Worm (Caenorhabditis elegans) whole organism, L1 larva: ENCODE data around the gene F19G12.8.

Experiments used
- C04F5.9 ChIP-seq: sonication (generic microtip); optimal IDR thresholded peaks from 2 replicates; lab custom pipeline; 2016; ENCODE audit warnings: missing genetic modification characterization, missing compliant biosample characterization
- C16A3.4 ChIP-seq: fragments of 150-350 bp; optimal IDR thresholded peaks from 2 replicates; lab custom pipeline; 2014; ENCODE audit warnings: missing biosample characterization, missing genetic modification characterization
- C34B4.2 ChIP-seq: sonication (generic microtip); optimal IDR thresholded peaks from 2 replicates; lab custom pipeline; 2017; ENCODE audit warnings: mild to moderate bottlenecking, missing genetic modification characterization, missing compliant biosample characterization
- F16B12.6 ChIP-seq: fragments of 150-350 bp; optimal IDR thresholded peaks from 2 replicates; lab custom pipeline; 2014; ENCODE audit warnings: missing biosample characterization, missing genetic modification characterization
- Y116A8C.19 ChIP-seq: sonication (generic microtip); optimal IDR thresholded peaks from 2 replicates; lab custom pipeline; 2016; ENCODE audit warnings: missing compliant biosample characterization, missing genetic modification characterization, borderline replicate concordance
- aha-1 ChIP-seq: fragments of 150-350 bp; optimal IDR thresholded peaks from 2 replicates; lab custom pipeline; 2014; ENCODE audit warnings: missing biosample characterization, missing genetic modification characterization
- aly-2 ChIP-seq: fragments of 150-350 bp; optimal IDR thresholded peaks from 2 replicates; lab custom pipeline; 2014; ENCODE audit warnings: missing biosample characterization, missing genetic modification characterization
- blmp-1 ChIP-seq: fragments of 150-350 bp; optimal IDR thresholded peaks from 2 replicates; lab custom pipeline; 2014; ENCODE audit warnings: missing biosample characterization, missing genetic modification characterization
- ceh-82 ChIP-seq, 3 experiments: fragments of 150-350 bp in 1 of 3; sonication (generic microtip) in 2 of 3; optimal IDR thresholded peaks; 2 replicates each; lab custom pipeline; 2014 to 2017; ENCODE audit warnings: missing biosample characterization in 3 of 3, missing genetic modification characterization in 3 of 3
- ceh-88 ChIP-seq: fragments of 200-800 bp; sonication (Bioruptor generic); IDR thresholded peaks from 2 replicates; pipeline ENCODE4 v1.3.6; 2022; ENCODE audit warnings: missing genetic modification characterization, missing compliant biosample characterization
- ceh-90 ChIP-seq: sonication (generic microtip); optimal IDR thresholded peaks from 2 replicates; lab custom pipeline; 2016; ENCODE audit warnings: missing genetic modification characterization, missing compliant biosample characterization
- ces-1 ChIP-seq: fragments of 150-350 bp; optimal IDR thresholded peaks from 2 replicates; lab custom pipeline; 2014; ENCODE audit warnings: missing biosample characterization, missing genetic modification reagents, missing genetic modification characterization
- dpl-1 ChIP-seq, 3 experiments: fragments of 150-350 bp in 2 of 3; sonication (generic microtip) in 1 of 3; optimal IDR thresholded peaks; 2 replicates each; lab custom pipeline; 2014 to 2017; ENCODE audit warnings: missing biosample characterization in 3 of 3, missing genetic modification characterization in 3 of 3, missing genetic modification reagents in 3 of 3
- dsc-1 ChIP-seq: sonication (generic microtip); optimal IDR thresholded peaks from 2 replicates; lab custom pipeline; 2016; ENCODE audit warnings: mild to moderate bottlenecking, missing genetic modification characterization, missing compliant biosample characterization
- efl-1 ChIP-seq, 4 experiments: fragments of 150-350 bp; optimal IDR thresholded peaks in 3 of 4; peaks in 1 of 4; 1 replicate in 1 of 4; 2 replicates in 3 of 4; lab custom pipeline; 2014; ENCODE audit warnings: missing biosample characterization in 2 of 4, missing genetic modification characterization in 2 of 4, missing genetic modification reagents in 2 of 4
- efl-3 ChIP-seq: fragments of 200-800 bp; sonication (Bioruptor generic); optimal IDR thresholded peaks from 2 replicates; lab custom pipeline; 2018; ENCODE audit warnings: mild to moderate bottlenecking, missing genetic modification characterization, missing compliant biosample characterization
- egl-13 ChIP-seq: sonication (generic microtip); optimal IDR thresholded peaks from 2 replicates; lab custom pipeline; 2016; ENCODE audit warnings: missing genotype, missing genetic modification reagents, missing genetic modification characterization, missing compliant biosample characterization
- ets-5 ChIP-seq: fragments of 200-800 bp; sonication (Bioruptor generic); IDR thresholded peaks from 2 replicates; pipeline ENCODE4 v1.3.6; 2022; ENCODE audit warnings: missing genetic modification characterization, missing compliant biosample characterization
- fkh-4 ChIP-seq: sonication (generic microtip); optimal IDR thresholded peaks from 2 replicates; lab custom pipeline; 2016; ENCODE audit warnings: missing compliant biosample characterization, missing genetic modification characterization, borderline replicate concordance
- fkh-8 ChIP-seq: sonication (generic microtip); optimal IDR thresholded peaks from 2 replicates; lab custom pipeline; 2016; ENCODE audit warnings: mild to moderate bottlenecking, missing genetic modification characterization, missing compliant biosample characterization
- fos-1 ChIP-seq: fragments of 150-350 bp; optimal IDR thresholded peaks from 2 replicates; lab custom pipeline; 2014; ENCODE audit warnings: missing biosample characterization, missing genetic modification characterization
- grh-1 ChIP-seq: fragments of 200-800 bp; sonication (Bioruptor generic); IDR thresholded peaks from 2 replicates; pipeline ENCODE4 v1.3.6; 2022; ENCODE audit warnings: missing genetic modification reagents, missing genetic modification characterization, missing compliant biosample characterization
- hpl-2 ChIP-seq: fragments of 150-350 bp; optimal IDR thresholded peaks from 2 replicates; lab custom pipeline; 2014; ENCODE audit warnings: missing biosample characterization, missing genetic modification reagents, missing genetic modification characterization
- irx-1 ChIP-seq: sonication (generic microtip); optimal IDR thresholded peaks from 2 replicates; lab custom pipeline; 2016; ENCODE audit warnings: missing genetic modification characterization, missing compliant biosample characterization
- isw-1 ChIP-seq: fragments of 200-800 bp; sonication (Bioruptor generic); IDR thresholded peaks from 2 replicates; pipeline ENCODE4 v1.3.6; 2022; ENCODE audit warnings: missing genetic modification characterization, missing compliant biosample characterization
- lin-14 ChIP-seq: fragments of 200-800 bp; sonication (Bioruptor generic); optimal IDR thresholded peaks from 2 replicates; lab custom pipeline; 2018; ENCODE audit warnings: mild to moderate bottlenecking, missing genetic modification characterization, moderate library complexity, missing compliant biosample characterization
- lin-15B ChIP-seq: fragments of 150-350 bp; sonication (generic microtip); optimal IDR thresholded peaks from 3 replicates; lab custom pipeline; 2014; ENCODE audit warnings: missing biosample characterization, missing genetic modification characterization
- lin-39 ChIP-seq: fragments of 150-350 bp; optimal IDR thresholded peaks from 2 replicates; lab custom pipeline; 2014; ENCODE audit warnings: missing biosample characterization, missing genetic modification reagents, missing genetic modification characterization
- lir-3 ChIP-seq: sonication (generic microtip); optimal IDR thresholded peaks from 2 replicates; lab custom pipeline; 2016; ENCODE audit warnings: mild to moderate bottlenecking, missing genetic modification characterization, moderate library complexity, missing compliant biosample characterization; ENCODE audit not compliant: poor library complexity
- mab-9 ChIP-seq: fragments of 200-800 bp; sonication (Bioruptor generic); IDR thresholded peaks from 2 replicates; pipeline ENCODE4 v1.3.6; 2022; ENCODE audit warnings: missing genetic modification reagents, missing genetic modification characterization, missing compliant biosample characterization
- mdl-1 ChIP-seq, 2 experiments: fragments of 150-350 bp; optimal IDR thresholded peaks; 2 replicates each; lab custom pipeline; 2014 to 2017; ENCODE audit warnings: missing biosample characterization in 2 of 2, missing genetic modification characterization in 2 of 2, inconsistent platforms in 1 of 2
- mef-2 ChIP-seq: fragments of 150-350 bp; optimal IDR thresholded peaks from 2 replicates; lab custom pipeline; 2014; ENCODE audit warnings: missing biosample characterization, missing genetic modification characterization
- mep-1 ChIP-seq: fragments of 150-350 bp; optimal IDR thresholded peaks from 2 replicates; lab custom pipeline; 2014; ENCODE audit warnings: missing biosample characterization, missing genetic modification characterization
- nhr-11 ChIP-seq: fragments of 150-350 bp; optimal IDR thresholded peaks from 2 replicates; lab custom pipeline; 2014; ENCODE audit warnings: missing biosample characterization, missing genetic modification characterization
- nhr-12 ChIP-seq: sonication (generic microtip); optimal IDR thresholded peaks from 2 replicates; lab custom pipeline; 2017; ENCODE audit warnings: missing biosample characterization, missing genetic modification characterization
- nhr-20 ChIP-seq: sonication (generic microtip); optimal IDR thresholded peaks from 2 replicates; lab custom pipeline; 2016; ENCODE audit warnings: mild to moderate bottlenecking, missing genetic modification characterization, missing compliant biosample characterization
- nhr-28 ChIP-seq: fragments of 150-350 bp; optimal IDR thresholded peaks from 2 replicates; lab custom pipeline; 2014; ENCODE audit warnings: missing biosample characterization, missing genetic modification characterization
- nhr-71 ChIP-seq: sonication (generic microtip); optimal IDR thresholded peaks from 2 replicates; lab custom pipeline; 2016; ENCODE audit warnings: mild to moderate bottlenecking, missing genetic modification characterization, moderate library complexity, missing compliant biosample characterization
- nhr-77 ChIP-seq: fragments of 150-350 bp; optimal IDR thresholded peaks from 2 replicates; lab custom pipeline; 2014; ENCODE audit warnings: missing biosample characterization, missing genetic modification characterization
- nhr-85 ChIP-seq: sonication (generic microtip); peaks from one replicate; lab custom pipeline; 2016; ENCODE audit warnings: missing genetic modification characterization, inconsistent platforms, missing compliant biosample characterization
- pqm-1 ChIP-seq: sonication (generic microtip); optimal IDR thresholded peaks from 3 replicates; lab custom pipeline; 2017; ENCODE audit warnings: missing biosample characterization, missing genetic modification characterization
- rnt-1 ChIP-seq: sonication (generic microtip); optimal IDR thresholded peaks from 2 replicates; lab custom pipeline; 2016; ENCODE audit warnings: mild to moderate bottlenecking, missing genetic modification characterization, moderate library complexity, missing compliant biosample characterization
- skn-1 ChIP-seq: fragments of 150-350 bp; optimal IDR thresholded peaks from 2 replicates; lab custom pipeline; 2014; ENCODE audit warnings: missing biosample characterization, missing genetic modification characterization
- snu-23 ChIP-seq: sonication (generic microtip); optimal IDR thresholded peaks from 2 replicates; lab custom pipeline; 2016; ENCODE audit warnings: missing genetic modification characterization, missing compliant biosample characterization
- sox-4 ChIP-seq: sonication (generic microtip); optimal IDR thresholded peaks from 2 replicates; lab custom pipeline; 2016; ENCODE audit warnings: missing genetic modification characterization, missing compliant biosample characterization
- unc-130 ChIP-seq: fragments of 150-350 bp; optimal IDR thresholded peaks from 2 replicates; lab custom pipeline; 2017; ENCODE audit warnings: missing biosample characterization, missing genetic modification characterization, inconsistent platforms
- unc-62 ChIP-seq: fragments of 150-350 bp; optimal IDR thresholded peaks from 2 replicates; lab custom pipeline; 2014; ENCODE audit warnings: missing biosample characterization, missing genetic modification reagents, missing genetic modification characterization
- unc-86 ChIP-seq: sonication (generic microtip); optimal IDR thresholded peaks from 2 replicates; lab custom pipeline; 2016; ENCODE audit warnings: missing genetic modification characterization, missing compliant biosample characterization
- unc-98 ChIP-seq: fragments of 200-800 bp; sonication (Bioruptor generic); IDR thresholded peaks from 2 replicates; pipeline ENCODE4 v1.3.6; 2022; ENCODE audit warnings: missing genetic modification characterization, missing compliant biosample characterization
- xbp-1 ChIP-seq: sonication (generic microtip); optimal IDR thresholded peaks from 2 replicates; lab custom pipeline; 2016; ENCODE audit warnings: missing genetic modification characterization, missing compliant biosample characterization
- ztf-4 ChIP-seq: fragments of 150-350 bp; optimal IDR thresholded peaks from 2 replicates; lab custom pipeline; 2014; ENCODE audit warnings: missing biosample characterization, missing genetic modification characterization

Gene F19G12.8

DNA sequence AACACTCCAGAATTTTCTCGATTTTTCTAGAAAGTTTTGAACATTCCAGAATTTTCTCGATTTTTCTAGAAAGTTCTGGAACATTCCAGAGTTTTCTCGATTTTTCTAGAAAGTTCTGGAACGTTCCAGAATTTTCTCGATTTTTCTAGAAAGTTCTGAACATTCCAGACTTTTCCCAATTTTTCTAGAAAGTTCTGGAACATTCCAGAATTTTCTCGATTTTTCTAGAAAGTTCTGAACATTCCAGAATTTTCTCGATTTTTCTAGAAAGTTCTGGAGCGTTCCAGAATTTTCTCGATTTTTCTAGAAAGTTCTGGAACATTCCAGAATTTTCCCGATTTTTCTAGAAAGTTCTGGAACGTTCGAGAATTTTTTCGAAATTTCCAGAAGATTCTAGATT is 42.0 kb upstream of the F19G12.8 start:
- 0 out of 2 replicates have a peak, but pooled peaks have one; percentile 14 for TF ChIP-seq mab-9 (GFP tag; lab: Robert Waterston, UW)
- TF ChIP-seq unc-98 (GFP tag; lab: Robert Waterston, UW) = 0 out of 2 replicates have a peak, but pooled peaks have one; percentile 45

DNA sequence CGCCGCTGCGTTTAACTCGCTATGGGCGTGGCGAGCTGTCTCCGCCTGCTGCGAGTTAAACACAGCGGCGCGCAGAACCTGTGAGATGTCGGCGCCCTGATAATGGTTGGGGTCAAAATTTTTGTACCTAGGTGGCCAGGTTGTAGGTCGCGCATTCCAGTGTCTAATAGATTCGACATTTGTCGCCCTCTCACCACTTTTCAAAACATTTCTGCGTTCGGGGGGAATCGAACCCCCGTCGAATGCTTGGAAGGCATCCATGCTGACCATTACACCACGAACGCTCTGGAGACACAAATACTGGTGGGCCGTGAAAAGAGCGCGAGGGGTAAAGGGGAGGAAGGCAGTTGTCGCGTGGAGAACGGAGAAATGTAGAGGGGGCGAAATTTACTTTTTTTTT is 37.7 kb upstream of the F19G12.8 start:
- TF ChIP-seq blmp-1 (tag; lab: Kevin White, UChicago) = no peak
- TF ChIP-seq ces-1 = no peak
- TF ChIP-seq nhr-11 (tag; lab: Kevin White, UChicago) = no peak
- no peak for TF ChIP-seq fkh-4 (tag; lab: Kevin White, UChicago)
- no peak for TF ChIP-seq mef-2 (tag; lab: Kevin White, UChicago)
- TF ChIP-seq unc-130 (tag; lab: Kevin White, UChicago) = no peak
- TF ChIP-seq lir-3 (tag; lab: Kevin White, UChicago) = no peak
- TF ChIP-seq egl-13 (tag; lab: Kevin White, UChicago) = no peak
- TF ChIP-seq ceh-90 (tag; lab: Kevin White, UChicago) = no peak
- no peak for TF ChIP-seq hpl-2 (GFP tag; lab: Kevin White, UChicago)
- TF ChIP-seq ceh-82 (tag; optimal IDR thresholded peaks at IDR 0.05; lab: Kevin White, UChicago) = peak; percentile 33 to 65 (median 58)
- peak; percentile 32 for TF ChIP-seq nhr-77 (tag; lab: Kevin White, UChicago)
- TF ChIP-seq lin-15B (tag; lab: Kevin White, UChicago) = no peak
- TF ChIP-seq F16B12.6 = no peak
- peak; percentile 9 for TF ChIP-seq C16A3.4 (tag; lab: Kevin White, UChicago)
- TF ChIP-seq isw-1 = no peak
- no peak for TF ChIP-seq pqm-1 (tag; lab: Kevin White, UChicago)
- no peak for TF ChIP-seq sox-4 (tag; lab: Kevin White, UChicago)
- TF ChIP-seq efl-1 (optimal IDR thresholded peaks at IDR 0.05; lab: Kevin White, UChicago) = peak; percentile 9 to 24
- peak in 1 of 2 experiments; percentile 63 for TF ChIP-seq efl-1 (GFP tag; optimal IDR thresholded peaks at IDR 0.05 in 1 of 2; lab: Kevin White, UChicago)
- peak; percentile 49 for TF ChIP-seq lin-14 (GFP tag; lab: Kevin White, UChicago)
- no peak for TF ChIP-seq ets-5 (GFP tag; lab: Robert Waterston, UW)
- 0 out of 2 replicates have a peak, but pooled peaks have one; percentile 20 for TF ChIP-seq ceh-88 (GFP tag; lab: Robert Waterston, UW)
- no peak for TF ChIP-seq C04F5.9 (tag; lab: Kevin White, UChicago)
- TF ChIP-seq nhr-28 = no peak
- TF ChIP-seq unc-62 (GFP tag; lab: Kevin White, UChicago) = no peak
- TF ChIP-seq aly-2 (tag; lab: Kevin White, UChicago) = no peak
- TF ChIP-seq skn-1 (tag; lab: Kevin White, UChicago) = peak; percentile 81
- no peak for TF ChIP-seq ztf-4 (tag; lab: Kevin White, UChicago)
- TF ChIP-seq mdl-1 (tag; optimal IDR thresholded peaks at IDR 0.05; lab: Kevin White, UChicago) = peak in 1 of 2 experiments; percentile 71
- TF ChIP-seq nhr-71 (tag; lab: Kevin White, UChicago) = peak; percentile 44
- TF ChIP-seq C34B4.2 (tag; lab: Kevin White, UChicago) = no peak
- TF ChIP-seq mep-1 = peak; percentile 42
- TF ChIP-seq dsc-1 = peak; percentile 67
- TF ChIP-seq nhr-85 (tag; lab: Kevin White, UChicago) = no peak
- TF ChIP-seq nhr-12 = no peak
- no peak for TF ChIP-seq mab-9 (GFP tag; lab: Robert Waterston, UW)
- peak; percentile 41 for TF ChIP-seq grh-1 (GFP tag; lab: Robert Waterston, UW)
- TF ChIP-seq efl-3 (GFP tag; lab: Kevin White, UChicago) = no peak
- no peak for TF ChIP-seq Y116A8C.19 (tag; lab: Kevin White, UChicago)
- peak; percentile 66 for TF ChIP-seq snu-23
- peak; percentile 17 for TF ChIP-seq unc-86
- TF ChIP-seq xbp-1 (tag; lab: Kevin White, UChicago) = peak; percentile 25
- peak; percentile 60 for TF ChIP-seq fkh-8 (tag; lab: Kevin White, UChicago)
- peak; percentile 76 for TF ChIP-seq rnt-1
- peak; percentile 34 for TF ChIP-seq nhr-20 (tag; lab: Kevin White, UChicago)
- peak in 1 of 3 experiments; percentile 19 for TF ChIP-seq dpl-1 (GFP tag; optimal IDR thresholded peaks at IDR 0.05; lab: Kevin White, UChicago)
- no peak for TF ChIP-seq lin-39 (tag; lab: Kevin White, UChicago)
- TF ChIP-seq irx-1 = peak; percentile 44
- TF ChIP-seq aha-1 (tag; lab: Kevin White, UChicago) = no peak
- peak; percentile 36 for TF ChIP-seq fos-1 (tag; lab: Kevin White, UChicago)
